Worm (Caenorhabditis elegans) whole organism, L4 larva: Measurements from ENCODE around the gene T01D3.1.

ENCODE experiments used
- R02D3.7 ChIP-seq: fragments of 150-350 bp; sonication (generic microtip); optimal IDR thresholded peaks from 3 replicates; lab custom pipeline; 2014; ENCODE audit warnings: missing biosample characterization, missing genetic modification characterization
- ceh-82 ChIP-seq: sonication (generic microtip); optimal IDR thresholded peaks from 2 replicates; lab custom pipeline; 2017; ENCODE audit warnings: missing biosample characterization, missing genetic modification characterization
- fos-1 ChIP-seq: fragments of 150-350 bp; optimal IDR thresholded peaks from 2 replicates; lab custom pipeline; 2014; ENCODE audit warnings: missing biosample characterization, missing genetic modification characterization
- hif-1 ChIP-seq, 2 experiments: sonication (generic microtip); optimal IDR thresholded peaks; 2 replicates each; lab custom pipeline; 2016 to 2017; ENCODE audit warnings: missing compliant biosample characterization in 2 of 2, missing genetic modification characterization in 2 of 2, missing genetic modification reagents in 2 of 2, missing genotype in 2 of 2, mild to moderate bottlenecking in 1 of 2
- nhr-10 ChIP-seq: fragments of 150-350 bp; optimal IDR thresholded peaks from 2 replicates; lab custom pipeline; 2014; ENCODE audit warnings: missing biosample characterization, missing genetic modification characterization
- nhr-77 ChIP-seq: fragments of 150-350 bp; optimal IDR thresholded peaks from 2 replicates; lab custom pipeline; 2014; ENCODE audit warnings: missing biosample characterization, missing genetic modification characterization
- rbr-2 ChIP-seq: sonication (generic microtip); optimal IDR thresholded peaks from 2 replicates; lab custom pipeline; 2016; ENCODE audit warnings: missing genotype, missing genetic modification characterization, missing compliant biosample characterization
- snpc-1.2 ChIP-seq: fragments of 200-800 bp; sonication (Bioruptor generic); IDR thresholded peaks from 2 replicates; pipeline ENCODE4 v1.3.6; 2022; ENCODE audit warnings: missing genetic modification reagents, missing genetic modification characterization, missing compliant biosample characterization
- snpc-4 ChIP-seq: fragments of 150-350 bp; optimal IDR thresholded peaks from 2 replicates; lab custom pipeline; 2014; ENCODE audit warnings: missing biosample characterization, missing genetic modification characterization

- no peak for TF ChIP-seq ceh-82 (tag; lab: Kevin White, UChicago)
- peak; percentile 64 for TF ChIP-seq nhr-10 (tag; lab: Kevin White, UChicago)
- TF ChIP-seq nhr-77 (tag; lab: Kevin White, UChicago): peak; percentile 62
- no peak for TF ChIP-seq snpc-1.2 (GFP tag; lab: Robert Waterston, UW)
- no peak for TF ChIP-seq snpc-4 (tag; lab: Kevin White, UChicago)
- no peak for TF ChIP-seq rbr-2 (tag; lab: Kevin White, UChicago)
- no peak for TF ChIP-seq fos-1
- no peak for TF ChIP-seq R02D3.7 (tag; lab: Kevin White, UChicago)
- TF ChIP-seq hif-1 (tag; optimal IDR thresholded peaks at IDR 0.05; lab: Kevin White, UChicago): peak; percentile 43 to 90
Observed at ce11 chrV:13657291-13657690, 32.4 kb upstream of the T01D3.1 start.
